Fruit fly (Drosophila melanogaster): Measurements from ENCODE around the gene Hmt-1.

DNA sequence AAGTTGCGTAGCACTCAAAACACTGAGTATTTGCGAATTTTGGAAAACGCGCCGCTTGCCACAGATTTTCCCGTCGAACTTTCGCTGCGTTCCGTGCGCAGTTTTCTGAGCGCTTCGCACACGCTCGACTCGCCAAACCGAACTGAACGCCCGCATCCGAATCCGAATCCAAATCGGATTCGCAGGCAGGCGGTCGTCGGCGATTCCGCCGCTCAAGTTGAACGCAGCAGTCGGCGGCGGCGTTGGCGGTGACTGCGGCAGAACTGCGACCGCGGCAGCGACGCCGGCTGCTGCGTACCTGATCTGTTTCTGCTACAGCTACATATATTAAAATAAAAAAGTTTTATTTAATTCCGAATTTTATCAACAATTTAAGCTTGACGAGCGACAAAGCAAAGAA, 18.3 kb upstream of the Hmt-1 start, which contains the start of gene CG31183:
- no peak for TF ChIP-seq Gug (GFP tag; IDR thresholded peaks at IDR 0.05)
- TF ChIP-seq sqz (GFP tag; optimal IDR thresholded peaks at IDR 0.05): no peak
- TF ChIP-seq chn (GFP tag; optimal IDR thresholded peaks at IDR 0.05): no peak
- TF ChIP-seq Mrtf (GFP tag; IDR thresholded peaks at IDR 0.05): no peak
- no peak for TF ChIP-seq H2.0 (GFP tag; IDR thresholded peaks at IDR 0.05)
- TF ChIP-seq CG12659 (GFP tag; optimal IDR thresholded peaks at IDR 0.05): no peak
- no peak for TF ChIP-seq Lpt (GFP tag; optimal IDR thresholded peaks at IDR 0.05)
- no peak for TF ChIP-seq CG10979 (tag; optimal IDR thresholded peaks at IDR 0.05)
- no peak for TF ChIP-seq CG13894 (tag; optimal IDR thresholded peaks at IDR 0.05)
